Worm (Caenorhabditis elegans): ENCODE results near the gene pes-8.
A peak's percentile ranks its signal among the peaks of the same experiment; 100 is the strongest.

Gene pes-8

DNA sequence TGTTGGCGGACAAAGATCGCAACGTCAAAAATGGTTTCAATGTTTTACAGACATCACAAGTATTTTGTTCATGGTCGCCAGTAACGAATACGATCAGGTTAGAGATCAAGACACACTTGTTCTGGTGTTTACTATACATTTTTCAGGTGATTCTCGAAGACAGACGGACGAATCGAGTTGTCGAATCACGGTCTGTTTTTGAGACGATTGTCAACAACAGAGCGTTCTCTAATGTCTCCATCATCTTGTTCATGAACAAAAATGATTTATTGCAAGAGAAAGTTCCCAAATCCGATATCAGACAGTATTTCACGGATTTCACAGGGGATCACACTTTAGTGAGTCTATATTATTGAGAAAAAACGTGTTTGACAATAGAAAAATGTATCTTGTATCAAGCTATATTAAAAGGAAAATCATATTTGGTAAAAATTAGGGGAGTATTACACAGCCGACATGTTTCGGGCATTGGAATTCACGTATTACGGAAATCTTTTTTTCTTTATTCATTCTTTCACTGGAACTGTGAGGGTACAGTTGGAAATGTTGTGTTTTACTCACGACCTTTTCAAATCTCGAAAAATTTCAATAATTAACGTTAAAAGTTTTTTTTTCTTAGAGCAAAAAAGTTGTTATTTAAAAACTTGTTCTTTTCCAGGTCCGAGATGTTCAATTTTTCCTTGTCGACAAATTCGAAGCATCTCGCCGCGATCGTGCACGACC lies 3.3 kb upstream of the pes-8 start:
- TF ChIP-seq che-1 (tag; optimal IDR thresholded peaks at IDR 0.05) (no peak), eyg-1 (tag; optimal IDR thresholded peaks at IDR 0.05) (no peak), hlh-13 (GFP tag; optimal IDR thresholded peaks at IDR 0.05) (no peak), ceh-30 (tag; optimal IDR thresholded peaks at IDR 0.05) (no peak), elt-4 (tag; optimal IDR thresholded peaks at IDR 0.05) (no peak), mec-3 (tag; optimal IDR thresholded peaks at IDR 0.05; ENCODE audit: borderline replicate concordance) (no peak), ceh-48 (tag; optimal IDR thresholded peaks at IDR 0.05) (no peak), odd-2 (tag; optimal IDR thresholded peaks at IDR 0.05) (no peak), sdc-2 (tag; optimal IDR thresholded peaks at IDR 0.05) (no peak), T23F11.4 (GFP tag; optimal IDR thresholded peaks at IDR 0.05) (no peak), syd-9 (tag; optimal IDR thresholded peaks at IDR 0.05) (no peak), rnt-1 (tag; optimal IDR thresholded peaks at IDR 0.05) (no peak), ceh-31 (tag; optimal IDR thresholded peaks at IDR 0.05) (no peak), elt-2 (tag; optimal IDR thresholded peaks at IDR 0.05) (no peak), sox-4 (tag; optimal IDR thresholded peaks at IDR 0.05) (no peak), dmd-4 (tag; optimal IDR thresholded peaks at IDR 0.05; ENCODE audit: borderline replicate concordance) (no peak), pag-3 (tag; optimal IDR thresholded peaks at IDR 0.05; ENCODE audit: borderline replicate concordance) (no peak)

DNA sequence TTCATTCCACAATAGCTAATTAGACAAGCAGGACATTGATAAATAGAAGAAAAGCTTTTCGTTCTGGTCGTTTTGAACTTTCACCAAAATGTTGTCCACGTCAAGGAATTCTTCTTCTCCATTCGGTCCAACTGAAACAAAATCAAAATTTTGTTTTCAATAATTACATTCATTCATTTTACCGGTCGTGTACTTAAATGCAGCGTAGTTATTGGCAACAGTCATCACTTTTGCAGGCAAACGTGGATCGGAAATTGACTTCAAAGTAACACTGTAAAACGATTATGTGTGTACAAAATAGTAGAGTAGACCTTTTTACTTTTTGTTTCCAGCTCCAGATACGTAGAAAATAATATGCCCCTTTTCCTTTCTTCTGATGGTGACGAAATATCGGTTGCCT lies 4.4 kb downstream of the pes-8 start:
- TF ChIP-seq ceh-30 (tag; optimal IDR thresholded peaks at IDR 0.05) (no peak), che-1 (tag; optimal IDR thresholded peaks at IDR 0.05) (no peak), hlh-13 (GFP tag; optimal IDR thresholded peaks at IDR 0.05) (no peak), rnt-1 (tag; optimal IDR thresholded peaks at IDR 0.05) (no peak), ceh-24 (tag; optimal IDR thresholded peaks at IDR 0.05) (no peak), Y22D7AL.16 (tag; optimal IDR thresholded peaks at IDR 0.05) (no peak), npax-4 (tag; optimal IDR thresholded peaks at IDR 0.05) (no peak), lin-11 (tag; optimal IDR thresholded peaks at IDR 0.05) (no peak)

DNA sequence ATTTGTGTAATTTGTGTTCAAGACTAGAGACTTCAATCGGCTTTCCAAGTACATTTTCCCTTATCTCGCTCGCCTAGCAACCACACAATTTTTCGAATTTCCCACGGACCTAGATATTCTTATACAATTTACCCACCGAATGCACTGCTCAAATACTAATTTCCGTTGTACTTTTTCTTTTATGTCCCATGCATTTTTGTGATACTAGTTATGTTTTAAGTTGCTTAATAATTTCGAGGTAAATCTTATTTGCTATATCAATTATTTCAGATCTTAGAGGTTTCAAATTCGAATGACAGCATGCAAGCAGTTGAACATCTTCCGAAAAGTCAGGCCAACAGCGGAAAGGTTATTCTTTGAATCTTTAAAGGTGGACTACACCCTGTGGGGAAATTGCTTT lies 8.0 kb downstream of the pes-8 start, which contains the start of gene F18G5.1:
Gene F18G5.1 (plus strand): TSS at position 301 of the 400 bp plus-strand sequence.
- TF ChIP-seq sox-4 (tag; optimal IDR thresholded peaks at IDR 0.05) = no peak
- TF ChIP-seq rnt-1 (tag; optimal IDR thresholded peaks at IDR 0.05) = no peak
- no peak for TF ChIP-seq che-1 (tag; optimal IDR thresholded peaks at IDR 0.05)
- TF ChIP-seq ceh-30 (tag; optimal IDR thresholded peaks at IDR 0.05) = no peak
- TF ChIP-seq ceh-18 (tag; optimal IDR thresholded peaks at IDR 0.05) = no peak
- no peak for TF ChIP-seq ceh-48 (tag; optimal IDR thresholded peaks at IDR 0.05)
- no peak for TF ChIP-seq nfya-1 (tag; optimal IDR thresholded peaks at IDR 0.05)

DNA sequence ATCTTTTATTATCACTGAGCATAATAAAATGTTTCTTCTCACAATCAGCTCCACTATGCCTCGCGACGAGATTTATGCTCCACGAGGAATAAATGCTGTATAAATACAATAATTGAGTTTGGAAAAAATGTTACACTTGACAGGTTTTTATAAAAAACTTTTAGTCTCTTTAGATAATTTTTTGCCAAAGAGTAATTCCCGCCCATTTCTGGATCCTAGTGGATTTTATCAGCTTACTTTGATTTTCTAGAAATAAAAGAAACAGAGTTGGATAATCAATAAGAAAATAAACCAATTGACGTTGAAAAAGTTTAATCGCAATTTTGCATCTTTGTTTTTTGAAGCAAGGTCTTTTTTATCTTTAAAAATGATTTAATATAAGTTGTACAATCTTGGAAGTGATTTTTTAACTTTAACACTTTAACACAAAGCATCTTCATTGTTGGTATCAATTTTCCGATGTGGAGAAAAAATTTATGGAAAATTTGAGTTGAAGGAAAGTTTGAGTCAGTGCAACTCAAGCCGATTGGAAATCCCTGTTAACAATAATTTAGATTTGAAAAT lies 10.1 kb downstream of the pes-8 start:
- TF ChIP-seq fkh-6 (tag; optimal IDR thresholded peaks at IDR 0.05) (no peak), elt-2 (tag; optimal IDR thresholded peaks at IDR 0.05) (peak; percentile 5)

DNA sequence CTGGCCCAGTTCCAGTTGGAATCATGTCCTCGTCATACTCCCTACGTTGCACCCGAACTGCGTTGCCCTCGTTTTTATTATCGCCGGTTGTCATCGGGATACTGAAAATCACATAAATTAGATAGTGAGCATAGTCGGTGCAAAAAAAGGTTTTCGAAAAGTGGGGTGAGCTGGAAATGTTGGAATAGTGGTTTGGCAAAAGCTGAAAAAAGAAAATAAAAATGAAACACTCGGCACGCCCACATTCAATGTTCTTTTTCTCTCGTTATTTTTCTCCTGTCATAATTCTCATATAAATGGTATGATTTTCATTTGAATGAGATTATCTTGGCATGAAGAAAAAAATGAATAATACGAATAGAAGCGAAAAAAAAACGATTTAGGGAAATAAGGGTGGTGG lies 12.6 kb downstream of the pes-8 start, which contains the start of gene F18G5.6:
Gene F18G5.6 (minus strand): TSS at position 101 of the 400 bp plus-strand sequence.
- no peak for TF ChIP-seq pat-9 (tag; optimal IDR thresholded peaks at IDR 0.05)
- TF ChIP-seq pqm-1 (tag; optimal IDR thresholded peaks at IDR 0.05) = no peak
- TF ChIP-seq K02D7.2 (tag; optimal IDR thresholded peaks at IDR 0.05) = no peak
- no peak for TF ChIP-seq T23F11.4 (GFP tag; optimal IDR thresholded peaks at IDR 0.05)
- no peak for TF ChIP-seq npax-4 (tag; optimal IDR thresholded peaks at IDR 0.05)
- no peak for TF ChIP-seq zip-5 (tag; optimal IDR thresholded peaks at IDR 0.05)
- TF ChIP-seq lin-11 (tag; optimal IDR thresholded peaks at IDR 0.05) = no peak
- TF ChIP-seq ceh-24 (tag; optimal IDR thresholded peaks at IDR 0.05) = no peak
- TF ChIP-seq pha-4 (tag; optimal IDR thresholded peaks at IDR 0.05) = no peak
- TF ChIP-seq hlh-30 (tag; optimal IDR thresholded peaks at IDR 0.05; ENCODE audit: insufficient read depth) = no peak
- no peak for TF ChIP-seq elt-2 (tag; optimal IDR thresholded peaks at IDR 0.05)
